Fruit fly (Drosophila melanogaster): Measurements from ENCODE around the gene mtgo.

The mtgo gene

DNA sequence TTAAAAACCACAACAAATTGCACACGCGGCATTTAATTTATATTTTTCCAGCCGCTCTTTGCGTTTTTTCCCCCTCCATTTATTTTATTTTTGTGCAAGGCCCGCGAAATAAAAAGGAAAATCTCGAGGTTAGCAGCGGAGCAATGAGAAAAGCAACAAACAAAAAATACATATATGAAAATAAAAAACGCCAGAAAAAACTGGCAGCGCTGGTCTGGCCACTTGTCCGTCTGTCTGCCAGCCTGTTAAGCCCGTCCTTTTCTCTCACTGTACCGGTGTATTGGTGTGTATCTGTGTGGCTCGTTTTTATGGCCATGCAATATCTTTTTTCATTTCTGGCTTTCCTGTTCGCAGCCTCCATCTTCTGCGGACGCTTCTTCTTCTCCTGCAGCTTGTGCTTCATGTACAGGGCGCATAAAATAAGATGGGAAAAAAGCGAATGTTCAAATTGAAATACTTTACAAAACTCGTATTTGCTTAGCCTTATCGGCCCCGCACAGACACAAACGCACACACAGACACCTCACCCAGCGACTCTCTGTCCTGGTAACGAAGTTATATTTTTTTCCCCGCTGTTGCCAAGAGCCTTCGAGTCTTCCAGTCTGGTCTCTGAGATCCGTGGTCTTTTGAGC lies 141.7 kb downstream of the mtgo start (continued):
- TF ChIP-seq hbn (GFP tag; IDR thresholded peaks at IDR 0.05; ENCODE audit: partially characterized antibody) (no peak), Dll (GFP tag; IDR thresholded peaks at IDR 0.05; ENCODE audit: partially characterized antibody) (no peak), bsh (GFP tag; optimal IDR thresholded peaks at IDR 0.05) (peak in 1 of 2 experiments; percentile 60), ash1 (GFP tag; optimal IDR thresholded peaks at IDR 0.05) (no peak), cad (GFP tag; optimal IDR thresholded peaks at IDR 0.05) (peak; percentile 60), sisA (GFP tag; IDR thresholded peaks at IDR 0.05) (0 out of 2 replicates have a peak, but pooled peaks have one; percentile 8), zf30C (GFP tag; optimal IDR thresholded peaks at IDR 0.05) (peak; percentile 76), Vsx1 (GFP tag; optimal IDR thresholded peaks at IDR 0.05) (no peak), CG6654 (GFP tag; optimal IDR thresholded peaks at IDR 0.05) (no peak), pita (GFP tag; optimal IDR thresholded peaks at IDR 0.05) (no peak), TFAM (GFP tag; optimal IDR thresholded peaks at IDR 0.05) (no peak), trh (GFP tag; optimal IDR thresholded peaks at IDR 0.05) (no peak), Drgx (GFP tag; IDR thresholded peaks at IDR 0.05) (peak; percentile 37; the same call in 1 of the 2 replicates), corto (GFP tag; optimal IDR thresholded peaks at IDR 0.05) (peak; percentile 24), CG14860 (GFP tag; IDR thresholded peaks at IDR 0.05; ENCODE audit: partially characterized antibody) (no peak), da (GFP tag; optimal IDR thresholded peaks at IDR 0.05) (no peak)

DNA sequence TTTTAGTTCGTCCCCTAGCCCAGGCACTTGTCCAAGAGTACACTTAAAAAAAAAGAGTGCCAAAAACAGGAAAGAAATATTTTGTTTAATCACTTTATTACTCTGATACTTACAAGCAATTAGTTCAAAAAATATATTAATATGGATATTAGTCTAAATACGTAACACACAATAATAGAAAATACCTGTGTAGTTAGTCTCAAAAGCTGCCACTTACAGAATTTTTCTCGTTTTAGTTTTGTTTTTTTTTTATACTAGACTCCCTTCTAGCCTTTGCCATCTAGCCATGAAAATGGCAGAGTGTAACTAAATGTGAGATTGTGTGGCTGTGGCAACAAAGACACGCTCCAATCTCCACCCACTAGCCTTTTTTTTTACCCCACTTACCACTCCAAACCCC lies 143.0 kb downstream of the mtgo start:
- TF ChIP-seq Ets65A (GFP tag) = peak; percentile 53
- 0 out of 2 replicates have a peak, but pooled peaks have one; percentile 7 for TF ChIP-seq slbo (GFP tag; IDR thresholded peaks at IDR 0.05)
- no peak for TF ChIP-seq Stat92E (GFP tag; optimal IDR thresholded peaks at IDR 0.05)
- TF ChIP-seq bsh (GFP tag; optimal IDR thresholded peaks at IDR 0.05) = peak in 1 of 2 experiments; percentile 44
- TF ChIP-seq rib (GFP tag; IDR thresholded peaks at IDR 0.05) = no peak
- no peak for TF ChIP-seq CG7928 (GFP tag; optimal IDR thresholded peaks at IDR 0.05)
- TF ChIP-seq Drgx (GFP tag; IDR thresholded peaks at IDR 0.05) = peak; percentile 44
- no peak for TF ChIP-seq ssp (GFP tag; IDR thresholded peaks at IDR 0.05)
- no peak for TF ChIP-seq Fer1 (GFP tag; optimal IDR thresholded peaks at IDR 0.05)
- TF ChIP-seq CG8924 (tag; optimal IDR thresholded peaks at IDR 0.05) = no peak
- TF ChIP-seq Six4 (GFP tag; optimal IDR thresholded peaks at IDR 0.05) = no peak
- no peak for TF ChIP-seq CG5245 (GFP tag; optimal IDR thresholded peaks at IDR 0.05)
- TF ChIP-seq Eip74EF (GFP tag; optimal IDR thresholded peaks at IDR 0.05) = no peak
- peak; percentile 45 for TF ChIP-seq nom (GFP tag; optimal IDR thresholded peaks at IDR 0.05)
- TF ChIP-seq mirr (GFP tag; optimal IDR thresholded peaks at IDR 0.05) = no peak
- no peak for TF ChIP-seq CoRest (tag; optimal IDR thresholded peaks at IDR 0.05)
- no peak for TF ChIP-seq CG34422 (GFP tag; IDR thresholded peaks at IDR 0.05)
- TF ChIP-seq ci (GFP tag; IDR thresholded peaks at IDR 0.05) = no peak
- no peak for TF ChIP-seq CG11696 (GFP tag; IDR thresholded peaks at IDR 0.05)
- TF ChIP-seq CG14965 (GFP tag; optimal IDR thresholded peaks at IDR 0.05; ENCODE audit: borderline replicate concordance) = no peak
- no peak for TF ChIP-seq tap (tag; optimal IDR thresholded peaks at IDR 0.05)
- no peak for TF ChIP-seq Adf1 (GFP tag; IDR thresholded peaks at IDR 0.05)
- no peak for TF ChIP-seq Hmr (GFP tag; optimal IDR thresholded peaks at IDR 0.05)
- TF ChIP-seq lola (GFP tag; optimal IDR thresholded peaks at IDR 0.05) = no peak
- TF ChIP-seq CG6654 (GFP tag; optimal IDR thresholded peaks at IDR 0.05) = no peak
- TF ChIP-seq nerfin-1 (tag; optimal IDR thresholded peaks at IDR 0.05) = no peak
- TF ChIP-seq NfI (GFP tag; optimal IDR thresholded peaks at IDR 0.05) = no peak
- TF ChIP-seq HLH3B (GFP tag; IDR thresholded peaks at IDR 0.05) = no peak
- no peak for TF ChIP-seq CG32532 (GFP tag; IDR thresholded peaks at IDR 0.05)
- TF ChIP-seq CG6175 (GFP tag; IDR thresholded peaks at IDR 0.05) = no peak
- TF ChIP-seq tio (GFP tag; optimal IDR thresholded peaks at IDR 0.05) = no peak
- no peak for TF ChIP-seq Xrp1 (GFP tag; IDR thresholded peaks at IDR 0.05)
- no peak for TF ChIP-seq salm (tag; optimal IDR thresholded peaks at IDR 0.05)
- peak; percentile 3 for TF ChIP-seq gem (tag; optimal IDR thresholded peaks at IDR 0.05)
- no peak for TF ChIP-seq lov (optimal IDR thresholded peaks at IDR 0.05)
- no peak for TF ChIP-seq lov (GFP tag; IDR thresholded peaks at IDR 0.05)

Data from whole organism, embryonic.